Worm (Caenorhabditis elegans): ENCODE data around the gene hlh-10.

The hlh-10 gene

ce11 chrV:9260411-9260810 is 21.6 kb downstream of the hlh-10 start:
- TF ChIP-seq unc-62 (GFP tag; optimal IDR thresholded peaks at IDR 0.05) (no peak), zag-1 (tag; optimal IDR thresholded peaks at IDR 0.05) (no peak), mdl-1 (tag; optimal IDR thresholded peaks at IDR 0.05) (no peak), egl-27 (tag; optimal IDR thresholded peaks at IDR 0.05) (no peak), alr-1 (tag; optimal IDR thresholded peaks at IDR 0.05) (no peak), nhr-77 (tag; optimal IDR thresholded peaks at IDR 0.05) (no peak), ZK546.5 (tag; optimal IDR thresholded peaks at IDR 0.05) (no peak), nhr-12 (tag; optimal IDR thresholded peaks at IDR 0.05) (no peak), crh-2 (tag; optimal IDR thresholded peaks at IDR 0.05) (no peak), ztf-4 (tag; optimal IDR thresholded peaks at IDR 0.05) (no peak), elt-1 (tag; optimal IDR thresholded peaks at IDR 0.05) (no peak), mbf-1 (tag; optimal IDR thresholded peaks at IDR 0.05) (no peak), dmd-4 (tag; optimal IDR thresholded peaks at IDR 0.05) (no peak), blmp-1 (tag; optimal IDR thresholded peaks at IDR 0.05; ENCODE audit: insufficient read depth) (no peak), snpc-4 (tag; optimal IDR thresholded peaks at IDR 0.05) (no peak), mab-5 (tag; optimal IDR thresholded peaks at IDR 0.05) (no peak)

- TF ChIP-seq elt-3 (tag; optimal IDR thresholded peaks at IDR 0.05) (no peak), mbf-1 (tag; optimal IDR thresholded peaks at IDR 0.05) (no peak), nhr-25 (tag; optimal IDR thresholded peaks at IDR 0.05) (no peak), mab-5 (tag; optimal IDR thresholded peaks at IDR 0.05) (no peak), ama-1 (optimal IDR thresholded peaks at IDR 0.05) (no peak), nhr-10 (tag; optimal IDR thresholded peaks at IDR 0.05) (no peak), sma-3 (GFP tag; optimal IDR thresholded peaks at IDR 0.05) (no peak), gmeb-1 (tag; optimal IDR thresholded peaks at IDR 0.05) (no peak), lin-11 (tag; optimal IDR thresholded peaks at IDR 0.05) (no peak), sem-4 (tag; optimal IDR thresholded peaks at IDR 0.05) (no peak), unc-62 (GFP tag; optimal IDR thresholded peaks at IDR 0.05) (no peak), nhr-237 (tag; optimal IDR thresholded peaks at IDR 0.05) (no peak), dmd-4 (tag; optimal IDR thresholded peaks at IDR 0.05) (no peak), lin-13 (GFP tag; optimal IDR thresholded peaks at IDR 0.05) (no peak), nhr-23 (tag; optimal IDR thresholded peaks at IDR 0.05) (no peak), aly-2 (tag; optimal IDR thresholded peaks at IDR 0.05) (no peak), ceh-16 (tag; optimal IDR thresholded peaks at IDR 0.05) (no peak), lsy-2 (tag; optimal IDR thresholded peaks at IDR 0.05) (no peak), ztf-11 (tag; optimal IDR thresholded peaks at IDR 0.05) (no peak), nhr-21 (tag; optimal IDR thresholded peaks at IDR 0.05) (no peak)
These were observed 24.5 kb downstream of the hlh-10 start, which contains the start of gene F07C3.16 for ce11 chrV:9257467-9257866. Gene F07C3.16, minus strand, starts transcription at chrV:9257567.

ce11 chrV:9255480-9255879 is 26.5 kb downstream of the hlh-10 start:
- TF ChIP-seq mbf-1 (tag; optimal IDR thresholded peaks at IDR 0.05): no peak
- TF ChIP-seq ztf-4 (tag; optimal IDR thresholded peaks at IDR 0.05): no peak
- no peak for TF ChIP-seq nhr-23 (tag; optimal IDR thresholded peaks at IDR 0.05)
- TF ChIP-seq gmeb-1 (tag; optimal IDR thresholded peaks at IDR 0.05): peak; percentile 34
- peak; percentile 46 for TF ChIP-seq sma-9 (GFP tag; optimal IDR thresholded peaks at IDR 0.05)
- TF ChIP-seq sma-9 (tag; optimal IDR thresholded peaks at IDR 0.05): no peak
- TF ChIP-seq F13H6.1 (tag; optimal IDR thresholded peaks at IDR 0.05): peak; percentile 48
- no peak for TF ChIP-seq mdl-1 (tag; optimal IDR thresholded peaks at IDR 0.05)
- TF ChIP-seq egl-27 (tag; optimal IDR thresholded peaks at IDR 0.05): no peak
- no peak for TF ChIP-seq ceh-16 (tag; optimal IDR thresholded peaks at IDR 0.05)
- TF ChIP-seq nhr-129 (tag; optimal IDR thresholded peaks at IDR 0.05): peak; percentile 40
- no peak for TF ChIP-seq zag-1 (tag; optimal IDR thresholded peaks at IDR 0.05)
- no peak for TF ChIP-seq ztf-11 (tag; optimal IDR thresholded peaks at IDR 0.05)
- peak; percentile 94 for TF ChIP-seq fos-1 (tag; optimal IDR thresholded peaks at IDR 0.05)
- no peak for TF ChIP-seq lin-13 (GFP tag; optimal IDR thresholded peaks at IDR 0.05)
- TF ChIP-seq Y55F3AM.14 (GFP tag; optimal IDR thresholded peaks at IDR 0.05): no peak
- TF ChIP-seq ZK546.5 (tag; optimal IDR thresholded peaks at IDR 0.05): no peak
- TF ChIP-seq unc-62 (GFP tag; optimal IDR thresholded peaks at IDR 0.05): no peak
- no peak for TF ChIP-seq lin-11 (tag; optimal IDR thresholded peaks at IDR 0.05)
- TF ChIP-seq nhr-77 (tag; optimal IDR thresholded peaks at IDR 0.05): no peak
- no peak for TF ChIP-seq lsy-2 (tag; optimal IDR thresholded peaks at IDR 0.05)
- no peak for TF ChIP-seq ztf-1 (GFP tag; conservative IDR thresholded peaks at IDR 0.05)
- TF ChIP-seq ama-1 (optimal IDR thresholded peaks at IDR 0.05): no peak
- TF ChIP-seq dmd-4 (tag; optimal IDR thresholded peaks at IDR 0.05): no peak
- TF ChIP-seq R02D3.7 (tag; optimal IDR thresholded peaks at IDR 0.05): no peak
- TF ChIP-seq skn-1 (tag; optimal IDR thresholded peaks at IDR 0.05): no peak
- TF ChIP-seq sma-3 (GFP tag; optimal IDR thresholded peaks at IDR 0.05): no peak
- TF ChIP-seq unc-55 (GFP tag; optimal IDR thresholded peaks at IDR 0.05): no peak
- no peak for TF ChIP-seq nhr-10 (tag; optimal IDR thresholded peaks at IDR 0.05)
- no peak for TF ChIP-seq nhr-12 (tag; optimal IDR thresholded peaks at IDR 0.05)
- TF ChIP-seq elt-1 (tag; optimal IDR thresholded peaks at IDR 0.05): no peak
- no peak for TF ChIP-seq elt-3 (tag; optimal IDR thresholded peaks at IDR 0.05)
- no peak for TF ChIP-seq peb-1 (tag; optimal IDR thresholded peaks at IDR 0.05)
- no peak for TF ChIP-seq blmp-1 (tag; optimal IDR thresholded peaks at IDR 0.05; ENCODE audit: insufficient read depth)
- no peak for TF ChIP-seq nhr-237 (tag; optimal IDR thresholded peaks at IDR 0.05)
- no peak for TF ChIP-seq alr-1 (tag; optimal IDR thresholded peaks at IDR 0.05)
- TF ChIP-seq nhr-11 (tag; optimal IDR thresholded peaks at IDR 0.05): no peak
- no peak for TF ChIP-seq nhr-21 (tag; optimal IDR thresholded peaks at IDR 0.05)
- TF ChIP-seq crh-2 (tag; optimal IDR thresholded peaks at IDR 0.05): no peak
- TF ChIP-seq lin-39 (tag; optimal IDR thresholded peaks at IDR 0.05): no peak

Measured in whole organism, L2 larva.